Fruit fly (Drosophila melanogaster) whole organism, embryonic: Measurements from ENCODE around the gene Zir.

ENCODE experiments used
- Atf6 ChIP-seq: fragments of 200-800 bp; sonication (Bioruptor generic); IDR thresholded peaks from 2 replicates; pipeline ENCODE4 v1.3.6; 2022; ENCODE audit warnings: missing biosample characterization, missing genetic modification characterization
- Blimp-1 ChIP-seq: fragments of 200-800 bp; sonication (Bioruptor generic); optimal IDR thresholded peaks from 3 replicates; lab custom pipeline; 2018; ENCODE audit warnings: missing biosample characterization, missing genetic modification characterization, mild to moderate bottlenecking, moderate library complexity, missing genetic modification reagents
- CG10321 ChIP-seq: fragments of 200-800 bp; sonication (Bioruptor generic); IDR thresholded peaks from 2 replicates; pipeline ENCODE4 v1.3.6; 2022; ENCODE audit warnings: missing biosample characterization, missing genetic modification characterization
- CG10462 ChIP-seq: fragments of 200-800 bp; sonication (Bioruptor generic); optimal IDR thresholded peaks from 2 replicates; lab custom pipeline; 2016; ENCODE audit warnings: missing biosample characterization, missing genetic modification characterization
- CG10979 ChIP-seq: fragments of 200-800 bp; sonication (Bioruptor generic); optimal IDR thresholded peaks from 2 replicates; lab custom pipeline; 2018; ENCODE audit warnings: missing biosample characterization, mild to moderate bottlenecking, missing genetic modification characterization, moderate library complexity
- CG11247 ChIP-seq: fragments of 200-800 bp; sonication (Bioruptor generic); IDR thresholded peaks from 2 replicates; pipeline ENCODE4 v1.3.6; 2022; ENCODE audit warnings: missing biosample characterization, missing genetic modification characterization
- CG11398 ChIP-seq: fragments of 200-800 bp; sonication (Bioruptor generic); optimal IDR thresholded peaks from 2 replicates; lab custom pipeline; 2016; ENCODE audit warnings: missing biosample characterization, missing genetic modification characterization
- CG12155 ChIP-seq: fragments of 200-800 bp; sonication (Bioruptor generic); optimal IDR thresholded peaks from 3 replicates; lab custom pipeline; 2016; ENCODE audit warnings: missing biosample characterization, missing genetic modification characterization
- CG12942 ChIP-seq: fragments of 200-800 bp; sonication (Bioruptor generic); optimal IDR thresholded peaks from 3 replicates; lab custom pipeline; 2016; ENCODE audit warnings: missing biosample characterization, missing genetic modification characterization
- CG13296 ChIP-seq: fragments of 200-800 bp; sonication (Bioruptor generic); optimal IDR thresholded peaks from 3 replicates; lab custom pipeline; 2018; ENCODE audit warnings: missing biosample characterization, mild to moderate bottlenecking, missing genetic modification characterization
- CG14441 ChIP-seq: fragments of 200-800 bp; sonication (Bioruptor generic); IDR thresholded peaks from 2 replicates; pipeline ENCODE4 v1.3.6; 2022; ENCODE audit warnings: missing biosample characterization, missing genetic modification characterization
- CG14667 ChIP-seq: fragments of 200-800 bp; sonication (Bioruptor generic); IDR thresholded peaks from 2 replicates; pipeline ENCODE4 v1.3.6; 2022; ENCODE audit warnings: missing biosample characterization, missing genetic modification characterization
- CG15696 ChIP-seq: fragments of 200-800 bp; sonication (Bioruptor generic); optimal IDR thresholded peaks from 2 replicates; lab custom pipeline; 2019; ENCODE audit warnings: missing biosample characterization, mild to moderate bottlenecking, missing genetic modification characterization, moderate library complexity
- CG2199 ChIP-seq: fragments of 200-800 bp; sonication (Bioruptor generic); IDR thresholded peaks from 3 replicates; pipeline ENCODE4 v1.3.6; 2022; ENCODE audit warnings: missing biosample characterization, missing genetic modification characterization
- CG30431 ChIP-seq: fragments of 200-800 bp; sonication (Bioruptor generic); optimal IDR thresholded peaks from 2 replicates; lab custom pipeline; 2017; ENCODE audit warnings: missing biosample characterization, missing genetic modification characterization
- CG31224 ChIP-seq: fragments of 200-800 bp; sonication (Bioruptor generic); IDR thresholded peaks from 2 replicates; pipeline ENCODE4 v1.3.6; 2022; ENCODE audit warnings: missing biosample characterization, missing genetic modification characterization
- CG3407 ChIP-seq: fragments of 200-800 bp; sonication (Bioruptor generic); optimal IDR thresholded peaks from 2 replicates; lab custom pipeline; 2018; ENCODE audit warnings: missing biosample characterization, mild to moderate bottlenecking, missing genetic modification characterization
- CG34376 ChIP-seq: fragments of 200-800 bp; sonication (Bioruptor generic); optimal IDR thresholded peaks from 2 replicates; lab custom pipeline; 2018; ENCODE audit warnings: missing biosample characterization, mild to moderate bottlenecking, missing genetic modification characterization
- CG42726 ChIP-seq: fragments of 200-800 bp; sonication (Bioruptor generic); IDR thresholded peaks from 2 replicates; pipeline ENCODE4 v1.3.6; 2022; ENCODE audit warnings: missing biosample characterization, missing genetic modification characterization; ENCODE audit not compliant: partially characterized antibody
- CG4328 ChIP-seq: fragments of 200-800 bp; sonication (Bioruptor generic); optimal IDR thresholded peaks from 3 replicates; lab custom pipeline; 2017; ENCODE audit warnings: missing biosample characterization, missing genetic modification reagents, missing genetic modification characterization
- CG4360 ChIP-seq: fragments of 200-800 bp; sonication (Bioruptor generic); IDR thresholded peaks from 2 replicates; pipeline ENCODE4 v1.3.6; 2022; ENCODE audit warnings: missing biosample characterization, missing genetic modification characterization
- CG6654 ChIP-seq: fragments of 200-800 bp; sonication (Bioruptor generic); optimal IDR thresholded peaks from 2 replicates; lab custom pipeline; 2017; ENCODE audit warnings: missing biosample characterization, mild to moderate bottlenecking, missing genetic modification characterization
- CG7786 ChIP-seq: fragments of 200-800 bp; sonication (Bioruptor generic); optimal IDR thresholded peaks from 2 replicates; lab custom pipeline; 2016; ENCODE audit warnings: missing biosample characterization, missing genetic modification characterization
- CG8089 ChIP-seq: fragments of 200-800 bp; sonication (Bioruptor generic); optimal IDR thresholded peaks from 3 replicates; lab custom pipeline; 2016; ENCODE audit warnings: missing biosample characterization, missing genetic modification characterization
- CG8388 ChIP-seq: fragments of 200-800 bp; sonication (Bioruptor generic); optimal IDR thresholded peaks from 2 replicates; lab custom pipeline; 2019; ENCODE audit warnings: missing biosample characterization, mild to moderate bottlenecking, missing genetic modification characterization, moderate library complexity
- CG9727 ChIP-seq: fragments of 200-800 bp; sonication (Bioruptor generic); optimal IDR thresholded peaks from 3 replicates; lab custom pipeline; 2017; ENCODE audit warnings: missing biosample characterization, mild to moderate bottlenecking, missing genetic modification characterization
- Elba2 ChIP-seq: fragments of 200-800 bp; sonication (Bioruptor generic); optimal IDR thresholded peaks from 3 replicates; lab custom pipeline; 2016; ENCODE audit warnings: missing biosample characterization, missing genetic modification characterization
- H15 ChIP-seq: fragments of 200-800 bp; sonication (Bioruptor generic); IDR thresholded peaks from 3 replicates; pipeline ENCODE4 v1.3.6; 2022; ENCODE audit warnings: missing biosample characterization, missing genetic modification characterization
- HHEX ChIP-seq: fragments of 200-800 bp; sonication (Bioruptor generic); optimal IDR thresholded peaks from 3 replicates; lab custom pipeline; 2017; ENCODE audit warnings: missing biosample characterization, mild to moderate bottlenecking, missing genetic modification characterization, missing genetic modification reagents
- Hr51 ChIP-seq, 2 experiments: fragments of 200-800 bp; sonication (Bioruptor generic); optimal IDR thresholded peaks; 2 replicates in 1 of 2; 3 replicates in 1 of 2; lab custom pipeline; 2016 to 2018; ENCODE audit warnings: missing biosample characterization in 2 of 2, missing genetic modification characterization in 2 of 2, mild to moderate bottlenecking in 1 of 2, moderate library complexity in 1 of 2
- Myb ChIP-seq: fragments of 200-800 bp; sonication (Bioruptor generic); optimal IDR thresholded peaks from 2 replicates; lab custom pipeline; 2016; ENCODE audit warnings: missing biosample characterization, missing genetic modification characterization
- Trl ChIP-seq, 3 experiments: fragments of >200 bp in 2 of 3; fragments of 200-800 bp in 1 of 3; sonication (Bioruptor generic) in 1 of 3; optimal IDR thresholded peaks; 2 replicates in 1 of 3; 3 replicates in 2 of 3; lab custom pipeline; 2016 to 2017; ENCODE audit warnings: missing biosample characterization in 1 of 3, missing genetic modification characterization in 1 of 3
- YL-1 ChIP-seq: fragments of 200-800 bp; sonication (Bioruptor generic); optimal IDR thresholded peaks from 3 replicates; lab custom pipeline; 2017; ENCODE audit warnings: missing biosample characterization, mild to moderate bottlenecking, missing genetic modification characterization
- ac ChIP-seq: fragments of 200-800 bp; sonication (Bioruptor generic); optimal IDR thresholded peaks from 3 replicates; lab custom pipeline; 2017; ENCODE audit warnings: missing biosample characterization, mild to moderate bottlenecking, missing genetic modification characterization
- amos ChIP-seq: fragments of 200-800 bp; sonication (Bioruptor generic); IDR thresholded peaks from 2 replicates; pipeline ENCODE4 v1.3.6; 2022; ENCODE audit warnings: missing biosample characterization, missing genetic modification characterization; ENCODE audit not compliant: partially characterized antibody
- bigmax ChIP-seq: fragments of 200-800 bp; sonication (Bioruptor generic); optimal IDR thresholded peaks from 2 replicates; lab custom pipeline; 2018; ENCODE audit warnings: missing biosample characterization, mild to moderate bottlenecking, missing genetic modification characterization
- bowl ChIP-seq: fragments of 200-800 bp; sonication (Bioruptor generic); IDR thresholded peaks from 2 replicates; pipeline ENCODE4 v1.3.6; 2022; ENCODE audit warnings: missing biosample characterization, missing genetic modification characterization
- danr ChIP-seq: fragments of 200-800 bp; sonication (Bioruptor generic); IDR thresholded peaks from 2 replicates; pipeline ENCODE4 v1.3.6; 2022; ENCODE audit warnings: missing biosample characterization, missing genetic modification characterization
- ewg ChIP-seq: fragments of 200-800 bp; sonication (Bioruptor generic); optimal IDR thresholded peaks from 3 replicates; lab custom pipeline; 2017; ENCODE audit warnings: mild to moderate bottlenecking, missing biosample characterization, missing genetic modification reagents, missing genetic modification characterization
- fd96Cb ChIP-seq: fragments of 200-800 bp; sonication (Bioruptor generic); optimal IDR thresholded peaks from 2 replicates; lab custom pipeline; 2018; ENCODE audit warnings: missing biosample characterization, mild to moderate bottlenecking, missing genetic modification characterization, moderate library complexity
- fru ChIP-seq: fragments of >200 bp; optimal IDR thresholded peaks from 2 replicates; lab custom pipeline; 2017
- knrl ChIP-seq: fragments of 200-800 bp; sonication (Bioruptor generic); IDR thresholded peaks from 3 replicates; pipeline ENCODE4 v1.3.6; 2022; ENCODE audit warnings: missing biosample characterization, missing genetic modification characterization; ENCODE audit not compliant: partially characterized antibody
- pb ChIP-seq: fragments of 200-800 bp; sonication (Bioruptor generic); optimal IDR thresholded peaks from 3 replicates; lab custom pipeline; 2016; ENCODE audit warnings: missing biosample characterization, missing genetic modification characterization
- psq ChIP-seq: fragments of 200-800 bp; sonication (Bioruptor generic); optimal IDR thresholded peaks from 2 replicates; lab custom pipeline; 2017; ENCODE audit warnings: missing biosample characterization, missing genetic modification characterization
- ranshi ChIP-seq: fragments of 200-800 bp; sonication (Bioruptor generic); IDR thresholded peaks from 2 replicates; pipeline ENCODE4 v1.3.6; 2022; ENCODE audit warnings: missing biosample characterization, missing genetic modification characterization
- sens-2 ChIP-seq: fragments of 200-800 bp; sonication (Bioruptor generic); IDR thresholded peaks from 2 replicates; pipeline ENCODE4 v1.3.6; 2022; ENCODE audit warnings: missing biosample characterization, missing genetic modification characterization
- seq ChIP-seq: fragments of 200-800 bp; sonication (Bioruptor generic); IDR thresholded peaks from 2 replicates; pipeline ENCODE4 v1.3.6; 2022; ENCODE audit warnings: missing biosample characterization, missing genetic modification characterization
- sqz ChIP-seq: fragments of 200-800 bp; sonication (Bioruptor generic); optimal IDR thresholded peaks from 3 replicates; lab custom pipeline; 2018; ENCODE audit warnings: missing biosample characterization, mild to moderate bottlenecking, missing genetic modification characterization
- tio ChIP-seq: fragments of 200-800 bp; sonication (Bioruptor generic); optimal IDR thresholded peaks from 2 replicates; lab custom pipeline; 2017; ENCODE audit warnings: missing biosample characterization, missing genetic modification characterization, inconsistent platforms
- usp ChIP-seq: fragments of >200 bp; optimal IDR thresholded peaks from 2 replicates; lab custom pipeline; 2017; ENCODE audit warnings: missing biosample characterization, missing genetic modification characterization
- vfl ChIP-seq: fragments of 200-800 bp; sonication (Bioruptor generic); optimal IDR thresholded peaks from 2 replicates; lab custom pipeline; 2016; ENCODE audit warnings: missing biosample characterization, missing genetic modification characterization

The Zir gene

DNA sequence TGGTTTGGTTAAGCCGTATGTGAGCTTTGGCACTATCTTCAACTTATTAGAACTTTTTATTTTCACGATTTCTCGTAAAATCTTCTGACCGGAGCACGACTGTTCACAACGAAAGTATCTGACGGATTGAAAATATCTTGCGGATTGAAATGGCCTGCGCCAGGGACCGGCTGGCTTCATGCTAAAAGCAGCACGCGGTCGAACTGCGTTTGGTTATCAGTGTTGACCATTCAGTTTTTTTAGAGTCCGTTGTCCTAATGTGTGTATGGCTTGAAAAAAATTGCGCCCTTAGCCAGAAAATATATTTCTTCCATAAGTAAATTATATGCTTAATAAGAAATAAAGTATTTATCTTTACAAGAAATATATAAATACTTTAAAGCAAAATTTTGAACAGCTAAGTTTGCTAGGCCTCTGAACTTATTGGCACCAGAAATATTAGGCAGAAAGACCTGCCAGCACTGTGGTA lies 7.2 kb upstream of the Zir start, which contains the start of gene net (continued):
- TF ChIP-seq CG11247 (no peak), CG10979 (peak; percentile 61), CG30431 (no peak), Myb (GFP tag; lab: Kevin White, UChicago) (no peak), seq (no peak), CG34376 (peak; percentile 88), amos (GFP tag; lab: Robert Waterston, UW) (no peak), CG13296 (GFP tag; lab: Kevin White, UChicago) (peak; percentile 87), CG6654 (GFP tag; lab: Kevin White, UChicago) (peak; percentile 13), CG10462 (GFP tag; lab: Kevin White, UChicago) (no peak), bigmax (GFP tag; lab: Kevin White, UChicago) (no peak), danr (no peak; the same call in 1 of the 2 replicates), CG9727 (peak; percentile 42), CG14441 (GFP tag; lab: Robert Waterston, UW) (no peak), H15 (GFP tag; lab: Robert Waterston, UW) (no peak), tio (no peak), CG31224 (GFP tag; lab: Robert Waterston, UW) (no peak), CG14667 (no peak), CG4328 (GFP tag; lab: Kevin White, UChicago) (peak; percentile 74), CG3407 (GFP tag; lab: Kevin White, UChicago) (peak; percentile 18), Hr51 (GFP tag; optimal IDR thresholded peaks at IDR 0.05; lab: Kevin White, UChicago) (peak in 1 of 2 experiments; percentile 72), bowl (GFP tag; lab: Robert Waterston, UW) (no peak), knrl (GFP tag; lab: Robert Waterston, UW) (no peak), usp (GFP tag; lab: Kevin White, UChicago) (no peak), CG11398 (GFP tag; lab: Kevin White, UChicago) (no peak), CG10321 (GFP tag; lab: Robert Waterston, UW) (no peak), CG12155 (GFP tag; lab: Kevin White, UChicago) (peak; percentile 47), sqz (peak; percentile 74), YL-1 (GFP tag; lab: Kevin White, UChicago) (peak; percentile 27), CG8089 (GFP tag; lab: Kevin White, UChicago) (no peak), ewg (peak; percentile 38), CG2199 (GFP tag; lab: Robert Waterston, UW) (peak; percentile 18; the same call in 1 of the 3 replicates), CG15696 (tag; lab: Kevin White, UChicago) (peak; percentile 69), ranshi (peak; percentile 25; the same call in 1 of the 2 replicates), Trl (optimal IDR thresholded peaks at IDR 0.05; lab: Kevin White, UChicago) (no peak), Trl (GFP tag; optimal IDR thresholded peaks at IDR 0.05; lab: Kevin White, UChicago) (no peak), CG12942 (no peak), HHEX (GFP tag; lab: Kevin White, UChicago) (peak; percentile 65), pb (GFP tag; lab: Kevin White, UChicago) (no peak), fd96Cb (peak; percentile 37), Atf6 (GFP tag; lab: Robert Waterston, UW) (peak; percentile 51; the same call in 1 of the 2 replicates), CG7786 (no peak), Blimp-1 (GFP tag; lab: Kevin White, UChicago) (peak; percentile 47), Elba2 (GFP tag; lab: Kevin White, UChicago) (no peak), CG8388 (peak; percentile 53), CG4360 (no peak), psq (GFP tag; lab: Kevin White, UChicago) (no peak), CG42726 (GFP tag; lab: Robert Waterston, UW) (peak; percentile 26; the same call in 1 of the 2 replicates), vfl (GFP tag; lab: Kevin White, UChicago) (no peak), sens-2 (GFP tag; lab: Robert Waterston, UW) (no peak), fru (lab: Kevin White, UChicago) (no peak), ac (no peak)
